Worm (Caenorhabditis elegans): ENCODE results near the gene T28C6.5.

Gene T28C6.5

ce11 chrIV:8867562-8867961, 46.3 kb downstream of the T28C6.5 start:
- no peak for TF ChIP-seq dve-1 (tag; optimal IDR thresholded peaks at IDR 0.05)
- no peak for TF ChIP-seq pat-9 (tag; optimal IDR thresholded peaks at IDR 0.05)
- TF ChIP-seq che-1 (tag; optimal IDR thresholded peaks at IDR 0.05): no peak

ce11 chrIV:8869624-8870023, 48.4 kb downstream of the T28C6.5 start, which contains the start of gene npp-23:
Gene npp-23, minus strand, starts transcription at chrIV:8869679.
- TF ChIP-seq nfya-1 (tag; optimal IDR thresholded peaks at IDR 0.05) (peak; percentile 13), rnt-1 (tag; optimal IDR thresholded peaks at IDR 0.05) (no peak), elt-2 (tag; optimal IDR thresholded peaks at IDR 0.05) (peak; percentile 7)

Measured in whole organism, late embryonic.